Fruit fly (Drosophila melanogaster) whole organism, pupa: Measurements from ENCODE around the gene CG13465.

Experiments used
- CG10348 ChIP-seq: fragments of 200-800 bp; sonication (Bioruptor generic); IDR thresholded peaks from 2 replicates; pipeline ENCODE4 v1.3.6; 2022; ENCODE audit warnings: missing biosample characterization, missing genetic modification characterization
- CG12605 ChIP-seq: fragments of 200-800 bp; sonication (Bioruptor generic); IDR thresholded peaks from 2 replicates; pipeline ENCODE4 v1.3.6; 2022; ENCODE audit warnings: missing biosample characterization, missing genetic modification characterization
- CG14655 ChIP-seq: fragments of 200-800 bp; sonication (Bioruptor generic); optimal IDR thresholded peaks from 3 replicates; lab custom pipeline; 2017; ENCODE audit warnings: mild to moderate bottlenecking, missing biosample characterization, missing genetic modification reagents, missing genetic modification characterization
- CG15710 ChIP-seq: fragments of 200-800 bp; sonication (Bioruptor generic); optimal IDR thresholded peaks from 2 replicates; lab custom pipeline; 2018; ENCODE audit warnings: missing biosample characterization, mild to moderate bottlenecking, missing genetic modification characterization, moderate library complexity
- CG17806 ChIP-seq: fragments of 200-800 bp; sonication (Bioruptor generic); optimal IDR thresholded peaks from 2 replicates; lab custom pipeline; 2018; ENCODE audit warnings: missing biosample characterization, mild to moderate bottlenecking, missing genetic modification characterization, moderate library complexity
- CG32121 ChIP-seq: fragments of 200-800 bp; sonication (Bioruptor generic); IDR thresholded peaks from 2 replicates; pipeline ENCODE4 v1.3.6; 2022; ENCODE audit warnings: missing biosample characterization, missing genetic modification characterization
- CG34367 ChIP-seq: fragments of 200-800 bp; sonication (Bioruptor generic); optimal IDR thresholded peaks from 2 replicates; lab custom pipeline; 2018; ENCODE audit warnings: missing biosample characterization, mild to moderate bottlenecking, missing genetic modification characterization
- CG4496 ChIP-seq: fragments of 200-800 bp; sonication (Bioruptor generic); IDR thresholded peaks from 3 replicates; pipeline ENCODE4 v1.3.6; 2022; ENCODE audit warnings: missing biosample characterization, missing genetic modification characterization
- CG8159 ChIP-seq: fragments of 200-800 bp; sonication (Bioruptor generic); optimal IDR thresholded peaks from 3 replicates; lab custom pipeline; 2018; ENCODE audit warnings: missing biosample characterization, mild to moderate bottlenecking, missing genetic modification characterization, moderate library complexity
- CG8301 ChIP-seq: fragments of 200-800 bp; sonication (Bioruptor generic); optimal IDR thresholded peaks from 2 replicates; lab custom pipeline; 2018; ENCODE audit warnings: missing biosample characterization, mild to moderate bottlenecking, missing genetic modification characterization
- CG9948 ChIP-seq: fragments of 200-800 bp; sonication (Bioruptor generic); optimal IDR thresholded peaks from 2 replicates; lab custom pipeline; 2018; ENCODE audit warnings: missing biosample characterization, mild to moderate bottlenecking, missing genetic modification characterization, moderate library complexity
- D1 ChIP-seq: fragments of 200-800 bp; sonication (Bioruptor generic); optimal IDR thresholded peaks from 2 replicates; lab custom pipeline; 2018; ENCODE audit warnings: missing biosample characterization, mild to moderate bottlenecking, missing genetic modification characterization, moderate library complexity
- EcR ChIP-seq: fragments of 200-800 bp; sonication (Bioruptor generic); optimal IDR thresholded peaks from 3 replicates; lab custom pipeline; 2019; ENCODE audit warnings: missing biosample characterization, missing genetic modification characterization, mild to moderate bottlenecking, moderate library complexity, missing genetic modification reagents
- Ets98B ChIP-seq: fragments of 200-800 bp; sonication (Bioruptor generic); IDR thresholded peaks from 2 replicates; pipeline ENCODE4 v1.3.6; 2022; ENCODE audit warnings: missing biosample characterization, missing genetic modification characterization
- Pif1A ChIP-seq: fragments of 200-800 bp; sonication (Bioruptor generic); optimal IDR thresholded peaks from 3 replicates; lab custom pipeline; 2016; ENCODE audit warnings: missing biosample characterization, missing genetic modification characterization
- Pif1B ChIP-seq: fragments of 200-800 bp; sonication (Bioruptor generic); optimal IDR thresholded peaks from 3 replicates; lab custom pipeline; 2016; ENCODE audit warnings: missing biosample characterization, missing genetic modification characterization
- Snoo ChIP-seq: fragments of 200-800 bp; sonication (Bioruptor generic); optimal IDR thresholded peaks from 3 replicates; lab custom pipeline; 2017; ENCODE audit warnings: missing biosample characterization, mild to moderate bottlenecking, missing genetic modification characterization, inconsistent platforms
- fd96Ca ChIP-seq: fragments of 200-800 bp; sonication (Bioruptor generic); IDR thresholded peaks from 3 replicates; pipeline ENCODE4 v1.3.6; 2022; ENCODE audit warnings: missing biosample characterization, missing genetic modification characterization
- gl ChIP-seq: fragments of 200-800 bp; sonication (Bioruptor generic); optimal IDR thresholded peaks from 2 replicates; lab custom pipeline; 2018; ENCODE audit warnings: missing biosample characterization, mild to moderate bottlenecking, missing genetic modification characterization
- rn ChIP-seq: fragments of 200-800 bp; sonication (Bioruptor generic); IDR thresholded peaks from 2 replicates; pipeline ENCODE4 v1.3.6; 2022; ENCODE audit warnings: missing biosample characterization, missing genetic modification characterization

CG13465 gene

dm6 chr3L:14944231-14944630, at the start of gene CG13465:
Gene CG13465 (minus strand): TSS chr3L:14944331.
- TF ChIP-seq CG8159 (tag; lab: Kevin White, UChicago): no peak
- TF ChIP-seq CG32121: no peak
- no peak for TF ChIP-seq Pif1A
- TF ChIP-seq CG4496 (GFP tag; lab: Robert Waterston, UW): no peak
- no peak for TF ChIP-seq CG12605 (GFP tag; lab: Robert Waterston, UW)
- no peak for TF ChIP-seq Snoo (tag; lab: Kevin White, UChicago)
- no peak for TF ChIP-seq fd96Ca (GFP tag; lab: Robert Waterston, UW)

- TF ChIP-seq CG12605 (GFP tag; lab: Robert Waterston, UW): no peak
- TF ChIP-seq CG34367 (tag; lab: Kevin White, UChicago): no peak
These were observed 48.7 kb upstream of the CG13465 start for dm6 chr3L:14992807-14993206.

DNA sequence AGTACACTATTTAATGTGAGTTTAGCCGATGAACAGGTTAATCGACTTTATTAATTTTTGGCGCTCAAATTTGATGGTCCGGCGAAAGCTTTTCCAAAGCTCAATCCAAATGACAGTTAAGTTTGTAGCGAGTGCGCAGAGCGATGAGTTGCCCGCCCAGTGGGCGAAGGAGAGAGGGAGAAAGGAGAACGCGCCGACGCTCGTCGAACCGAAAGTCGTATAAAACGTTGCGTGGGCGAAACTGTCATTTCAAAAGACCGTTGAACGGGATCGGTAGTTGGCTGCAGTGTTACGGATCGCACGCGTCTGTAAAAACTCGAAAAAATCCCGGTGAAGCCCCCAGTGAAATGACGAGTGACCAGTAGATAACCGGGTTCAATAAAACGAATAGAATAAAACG, 47.9 kb upstream of the CG13465 start, which contains the start of gene Zip71B:
TSS of gene Zip71B (plus strand) at position 265 of the 400 bp plus-strand sequence.
- TF ChIP-seq Ets98B (GFP tag; lab: Robert Waterston, UW) (no peak), CG34367 (tag; lab: Kevin White, UChicago) (no peak), Pif1A (no peak), CG8159 (tag; lab: Kevin White, UChicago) (no peak), CG14655 (GFP tag; lab: Kevin White, UChicago) (no peak), CG9948 (tag; lab: Kevin White, UChicago) (no peak), CG10348 (GFP tag; lab: Robert Waterston, UW) (no peak), EcR (GFP tag; lab: Kevin White, UChicago) (no peak), D1 (no peak)

DNA sequence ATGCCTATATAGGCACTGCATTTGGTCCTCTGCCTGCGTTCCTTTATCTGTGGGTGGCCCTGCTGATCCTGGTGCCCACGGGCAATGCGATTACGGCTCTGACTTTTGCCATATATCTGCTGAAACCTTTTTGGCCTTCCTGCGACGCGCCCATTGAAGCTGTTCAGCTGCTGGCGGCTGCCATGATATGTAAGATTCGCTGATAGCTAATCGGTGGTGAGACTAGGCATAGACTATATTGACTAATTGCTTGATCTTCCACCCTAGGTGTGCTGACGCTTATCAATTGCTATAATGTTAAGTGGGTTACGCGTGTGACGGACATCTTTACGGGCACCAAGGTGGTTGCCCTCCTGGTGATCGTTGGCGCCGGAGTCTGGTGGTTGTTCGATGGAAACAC, 45.7 kb upstream of the CG13465 start:
- TF ChIP-seq CG15710 (tag; lab: Kevin White, UChicago): no peak
- no peak for TF ChIP-seq Pif1A

DNA sequence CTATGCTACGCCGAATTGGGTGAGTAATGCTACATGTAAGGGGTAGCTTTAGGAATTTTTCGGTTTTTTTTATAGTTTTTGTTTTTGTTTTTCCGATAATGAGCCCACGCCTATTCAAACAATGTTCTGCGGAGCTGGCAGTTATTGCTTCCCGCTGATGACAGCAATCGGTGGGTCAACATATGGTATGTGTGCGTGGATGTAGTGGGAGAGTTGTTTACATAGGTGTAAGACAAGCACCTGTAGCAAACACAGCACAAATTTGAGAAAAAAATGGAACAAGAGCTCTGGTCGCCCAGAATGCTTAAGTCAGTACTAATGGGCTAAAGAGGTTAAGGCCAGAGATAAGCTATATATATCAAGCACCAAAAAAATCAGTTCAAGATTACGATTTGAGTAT, 44.1 kb upstream of the CG13465 start:
- TF ChIP-seq Ets98B (GFP tag; lab: Robert Waterston, UW): no peak
- no peak for TF ChIP-seq CG8159 (tag; lab: Kevin White, UChicago)
- no peak for TF ChIP-seq fd96Ca (GFP tag; lab: Robert Waterston, UW)
- TF ChIP-seq Pif1B (GFP tag; lab: Kevin White, UChicago): no peak
- TF ChIP-seq EcR (GFP tag; lab: Kevin White, UChicago): no peak
- TF ChIP-seq CG8301 (tag; lab: Kevin White, UChicago): no peak
- TF ChIP-seq CG4496 (GFP tag; lab: Robert Waterston, UW): no peak

- TF ChIP-seq CG15710 (tag; lab: Kevin White, UChicago) (no peak), Ets98B (GFP tag; lab: Robert Waterston, UW) (peak; percentile 30; the same call in 1 of the 2 replicates), EcR (GFP tag; lab: Kevin White, UChicago) (peak; percentile 47)
- TF ChIP-seq, all 21 proteins: peak for 2
These were observed 43.1 kb upstream of the CG13465 start for dm6 chr3L:14986984-14987896.

DNA sequence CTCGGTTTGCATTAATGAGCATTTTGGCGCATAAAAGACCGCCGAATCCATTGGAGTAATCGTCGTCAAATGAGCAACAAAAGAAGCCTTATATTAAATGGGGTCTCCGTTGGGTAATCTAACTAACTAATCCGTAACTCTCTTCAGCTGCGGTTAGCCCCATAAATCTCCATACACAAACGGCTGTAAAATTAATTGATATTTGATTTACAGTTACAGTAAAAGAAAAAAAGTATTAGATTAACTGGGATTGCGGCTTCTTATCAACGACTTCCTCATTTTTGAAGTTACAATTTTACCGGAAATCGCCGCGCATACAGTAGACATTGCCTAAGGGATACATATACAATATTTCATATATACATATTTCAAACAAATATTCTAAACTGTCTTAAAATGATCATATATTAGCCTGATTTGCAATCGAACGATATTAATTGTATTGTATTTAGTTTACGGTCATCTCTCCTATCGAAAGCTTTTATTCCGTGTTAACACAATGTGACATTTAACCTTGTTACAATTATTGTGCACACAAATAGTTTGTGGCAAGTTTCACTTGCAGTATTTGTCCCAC, 42.3 kb upstream of the CG13465 start:
- no peak for TF ChIP-seq CG17806 (tag; lab: Kevin White, UChicago)
- no peak for TF ChIP-seq CG4496 (GFP tag; lab: Robert Waterston, UW)
- no peak for TF ChIP-seq Snoo (tag; lab: Kevin White, UChicago)
- no peak for TF ChIP-seq CG10348 (GFP tag; lab: Robert Waterston, UW)
- TF ChIP-seq rn (GFP tag; lab: Robert Waterston, UW): no peak
- no peak for TF ChIP-seq CG12605 (GFP tag; lab: Robert Waterston, UW)
- TF ChIP-seq Pif1B (GFP tag; lab: Kevin White, UChicago): no peak
- TF ChIP-seq CG34367 (tag; lab: Kevin White, UChicago): no peak
- no peak for TF ChIP-seq CG9948 (tag; lab: Kevin White, UChicago)
- TF ChIP-seq Ets98B (GFP tag; lab: Robert Waterston, UW): no peak
- no peak for TF ChIP-seq Pif1A
- no peak for TF ChIP-seq CG14655 (GFP tag; lab: Kevin White, UChicago)
- TF ChIP-seq CG15710 (tag; lab: Kevin White, UChicago): no peak
- no peak for TF ChIP-seq fd96Ca (GFP tag; lab: Robert Waterston, UW)
- no peak for TF ChIP-seq CG32121
- TF ChIP-seq CG8159 (tag; lab: Kevin White, UChicago): no peak
- no peak for TF ChIP-seq gl (tag; lab: Kevin White, UChicago)
- no peak for TF ChIP-seq D1
